Fruit fly (Drosophila melanogaster): Measurements from ENCODE around the gene Srp54k.

dm6 chr3L:5180968-5181612 is 28.6 kb downstream of the Srp54k start:
- TF ChIP-seq CG7372 (GFP tag; IDR thresholded peaks at IDR 0.05) = no peak
- no peak for TF ChIP-seq MTF-1 (GFP tag; optimal IDR thresholded peaks at IDR 0.05; ENCODE audit: borderline replicate concordance)
- no peak for TF ChIP-seq NK7.1 (GFP tag; optimal IDR thresholded peaks at IDR 0.05)

All from whole organism, embryonic.